Fruit fly (Drosophila melanogaster): ENCODE results near the gene CG10171.

CG10171 gene

dm6 chr3L:13356084-13356693 is 31.5 kb downstream of the CG10171 start, which contains the start of gene Nplp2 (continued):
- TF ChIP-seq gsb (GFP tag; IDR thresholded peaks at IDR 0.05) (no peak), Dp (GFP tag; optimal IDR thresholded peaks at IDR 0.05) (no peak), CG5245 (GFP tag; optimal IDR thresholded peaks at IDR 0.05) (peak; percentile 4), CG32767 (GFP tag; IDR thresholded peaks at IDR 0.05) (0 out of 2 replicates have a peak, but pooled peaks have one; percentile 47), CG17359 (tag; optimal IDR thresholded peaks at IDR 0.05) (peak; percentile 63), CG15011 (GFP tag; optimal IDR thresholded peaks at IDR 0.05) (peak; percentile 15), CG6254 (GFP tag; optimal IDR thresholded peaks at IDR 0.05) (no peak), NfI (GFP tag; optimal IDR thresholded peaks at IDR 0.05) (peak; percentile 44), CG8388 (GFP tag; optimal IDR thresholded peaks at IDR 0.05) (peak; percentile 21), CG10209 (GFP tag; optimal IDR thresholded peaks at IDR 0.05) (peak; percentile 56), MTF-1 (GFP tag; optimal IDR thresholded peaks at IDR 0.05; ENCODE audit: borderline replicate concordance) (no peak), CG32772 (GFP tag; IDR thresholded peaks at IDR 0.05) (peak; percentile 35; the same call in 1 of the 2 replicates), gsb-n (tag; optimal IDR thresholded peaks at IDR 0.05) (peak; percentile 32), CG9817 (tag; optimal IDR thresholded peaks at IDR 0.05) (peak; percentile 84), Meics (GFP tag; optimal IDR thresholded peaks at IDR 0.05) (peak; percentile 62), CG12391 (tag; optimal IDR thresholded peaks at IDR 0.05) (peak; percentile 56), CG2875 (GFP tag; optimal IDR thresholded peaks at IDR 0.05) (peak; percentile 5), twi (tag; optimal IDR thresholded peaks at IDR 0.05) (peak; percentile 30), lola (GFP tag; optimal IDR thresholded peaks at IDR 0.05) (no peak), CG6175 (GFP tag; IDR thresholded peaks at IDR 0.05) (0 out of 3 replicates have a peak, but pooled peaks have one; percentile 8), nmo (GFP tag; optimal IDR thresholded peaks at IDR 0.05) (peak; percentile 59), Ada2b (GFP tag; IDR thresholded peaks at IDR 0.05) (peak; percentile 56), CG7357 (GFP tag; IDR thresholded peaks at IDR 0.05) (0 out of 3 replicates have a peak, but pooled peaks have one; percentile 25), CG13424 (tag; optimal IDR thresholded peaks at IDR 0.05) (peak; percentile 68), ranshi (GFP tag; IDR thresholded peaks at IDR 0.05) (peak; percentile 60; the same call in 1 of the 2 replicates), Dfd (GFP tag; optimal IDR thresholded peaks at IDR 0.05) (no peak), chinmo (GFP tag; IDR thresholded peaks at IDR 0.05; ENCODE audit: partially characterized antibody) (no peak), CG14667 (GFP tag; IDR thresholded peaks at IDR 0.05) (peak; percentile 31), lov (optimal IDR thresholded peaks at IDR 0.05) (no peak), lov (GFP tag; IDR thresholded peaks at IDR 0.05) (no peak), CG18599 (GFP tag; optimal IDR thresholded peaks at IDR 0.05) (peak; percentile 62), CG17328 (GFP tag; IDR thresholded peaks at IDR 0.05) (peak; percentile 33; the same call in 1 of the 2 replicates), zfh1 (GFP tag; IDR thresholded peaks at IDR 0.05) (0 out of 3 replicates have a peak, but pooled peaks have one; percentile 44), Ptx1 (GFP tag; IDR thresholded peaks at IDR 0.05) (peak; percentile 78), CG8359 (GFP tag; optimal IDR thresholded peaks at IDR 0.05; ENCODE audit: borderline replicate concordance) (no peak), fd96Cb (tag; optimal IDR thresholded peaks at IDR 0.05) (peak; percentile 9), CG12299 (tag; optimal IDR thresholded peaks at IDR 0.05) (peak; percentile 47), sd (tag; optimal IDR thresholded peaks at IDR 0.05) (peak; percentile 57), CG1233 (GFP tag; optimal IDR thresholded peaks at IDR 0.05) (peak; percentile 53), Bgb (GFP tag; IDR thresholded peaks at IDR 0.05; ENCODE audit: partially characterized antibody) (no peak), ap (GFP tag; IDR thresholded peaks at IDR 0.05) (no peak), CG7745 (tag; optimal IDR thresholded peaks at IDR 0.05) (no peak), pan (optimal IDR thresholded peaks at IDR 0.05) (no peak), pan (GFP tag; optimal IDR thresholded peaks at IDR 0.05 in 1 of 2, IDR thresholded peaks at IDR 0.05 in 1 of 2) (peak in 1 of 2 experiments; percentile 40), esg (GFP tag; conservative IDR thresholded peaks at IDR 0.05) (no peak), CG30431 (GFP tag; optimal IDR thresholded peaks at IDR 0.05) (peak; percentile 53), CG2120 (GFP tag; optimal IDR thresholded peaks at IDR 0.05) (peak; percentile 67), H2.0 (GFP tag; IDR thresholded peaks at IDR 0.05) (peak; percentile 73), CG10366 (GFP tag; IDR thresholded peaks at IDR 0.05) (peak; percentile 49)

Data from whole organism, embryonic.